Worm (Caenorhabditis elegans) whole organism, late embryonic: Measurements from ENCODE around the gene unc-2.
A peak's percentile ranks its signal among the peaks of the same experiment; 100 is the strongest.

ENCODE experiments used
- C08G9.2 ChIP-seq: sonication (generic microtip); optimal IDR thresholded peaks from 2 replicates; lab custom pipeline; 2016; ENCODE audit warnings: mild to moderate bottlenecking, missing genetic modification characterization, moderate library complexity, missing compliant biosample characterization
- K09A11.1 ChIP-seq: sonication (generic microtip); optimal IDR thresholded peaks from 2 replicates; lab custom pipeline; 2017; ENCODE audit warnings: antibody characterized with exemption, mild to moderate bottlenecking, missing genetic modification characterization, missing compliant biosample characterization; ENCODE audit not compliant: insufficient read depth
- T23F11.4 ChIP-seq: fragments of 200-800 bp; sonication (Bioruptor generic); optimal IDR thresholded peaks from 2 replicates; lab custom pipeline; 2018; ENCODE audit warnings: mild to moderate bottlenecking, missing genetic modification characterization, missing compliant biosample characterization
- Y22D7AL.16 ChIP-seq: sonication (generic microtip); optimal IDR thresholded peaks from 2 replicates; lab custom pipeline; 2016; ENCODE audit warnings: missing genetic modification characterization, missing compliant biosample characterization
- ahr-1 ChIP-seq: sonication (generic microtip); optimal IDR thresholded peaks from 2 replicates; lab custom pipeline; 2016; ENCODE audit warnings: missing genetic modification characterization, missing compliant biosample characterization
- ama-1 ChIP-seq: fragments of 150-350 bp; optimal IDR thresholded peaks from 2 replicates; lab custom pipeline; 2014
- ceh-14 ChIP-seq: sonication (generic microtip); optimal IDR thresholded peaks from 2 replicates; lab custom pipeline; 2016; ENCODE audit warnings: missing genotype, missing genetic modification characterization, missing compliant biosample characterization
- ceh-18 ChIP-seq: sonication (generic microtip); optimal IDR thresholded peaks from 2 replicates; lab custom pipeline; 2016; ENCODE audit warnings: missing genetic modification characterization, missing compliant biosample characterization
- ceh-2 ChIP-seq: sonication (generic microtip); optimal IDR thresholded peaks from 2 replicates; lab custom pipeline; 2016; ENCODE audit warnings: missing genotype, missing genetic modification characterization, missing compliant biosample characterization
- ceh-22 ChIP-seq: sonication (generic microtip); optimal IDR thresholded peaks from 2 replicates; lab custom pipeline; 2017; ENCODE audit warnings: missing biosample characterization, missing genetic modification characterization
- ceh-24 ChIP-seq: sonication (generic microtip); optimal IDR thresholded peaks from 2 replicates; lab custom pipeline; 2016; ENCODE audit warnings: mild to moderate bottlenecking, missing genetic modification characterization, missing compliant biosample characterization
- ceh-34 ChIP-seq: sonication (generic microtip); optimal IDR thresholded peaks from 2 replicates; lab custom pipeline; 2016; ENCODE audit warnings: mild to moderate bottlenecking, missing genetic modification characterization, missing compliant biosample characterization
- dmd-4 ChIP-seq: sonication (generic microtip); optimal IDR thresholded peaks from 2 replicates; lab custom pipeline; 2016; ENCODE audit warnings: borderline replicate concordance, missing genetic modification characterization, missing compliant biosample characterization
- dve-1 ChIP-seq: sonication (generic microtip); optimal IDR thresholded peaks from 2 replicates; lab custom pipeline; 2017; ENCODE audit warnings: antibody characterized with exemption, mild to moderate bottlenecking, missing genetic modification characterization, missing compliant biosample characterization
- elt-4 ChIP-seq: sonication (generic microtip); optimal IDR thresholded peaks from 2 replicates; lab custom pipeline; 2016; ENCODE audit warnings: missing genetic modification characterization, missing compliant biosample characterization
- eyg-1 ChIP-seq: sonication (generic microtip); optimal IDR thresholded peaks from 2 replicates; lab custom pipeline; 2016; ENCODE audit warnings: missing genotype, missing genetic modification characterization, missing compliant biosample characterization
- fax-1 ChIP-seq: sonication (generic microtip); optimal IDR thresholded peaks from 2 replicates; lab custom pipeline; 2016; ENCODE audit warnings: missing genotype, missing genetic modification characterization, missing compliant biosample characterization
- fkh-6 ChIP-seq: sonication (generic microtip); optimal IDR thresholded peaks from 2 replicates; lab custom pipeline; 2016; ENCODE audit warnings: missing genetic modification characterization, missing compliant biosample characterization
- gmeb-2 ChIP-seq: sonication (generic microtip); optimal IDR thresholded peaks from 2 replicates; lab custom pipeline; 2016; ENCODE audit warnings: missing genetic modification characterization, inconsistent platforms, missing compliant biosample characterization
- hlh-13 ChIP-seq: fragments of 200-800 bp; sonication (Bioruptor generic); optimal IDR thresholded peaks from 2 replicates; lab custom pipeline; 2018; ENCODE audit warnings: mild to moderate bottlenecking, missing genetic modification characterization, missing compliant biosample characterization
- hlh-6 ChIP-seq: sonication (generic microtip); optimal IDR thresholded peaks from 2 replicates; lab custom pipeline; 2016; ENCODE audit warnings: missing genotype, missing genetic modification characterization, missing compliant biosample characterization
- hlh-8 ChIP-seq: sonication (generic microtip); optimal IDR thresholded peaks from 2 replicates; lab custom pipeline; 2016; ENCODE audit warnings: missing genotype, missing genetic modification characterization, missing compliant biosample characterization
- lim-6 ChIP-seq: sonication (generic microtip); optimal IDR thresholded peaks from 2 replicates; lab custom pipeline; 2016; ENCODE audit warnings: missing genetic modification characterization, missing compliant biosample characterization
- lin-11 ChIP-seq: fragments of 200-800 bp; sonication (Bioruptor generic); optimal IDR thresholded peaks from 2 replicates; lab custom pipeline; 2018; ENCODE audit warnings: mild to moderate bottlenecking, missing genetic modification characterization, missing compliant biosample characterization
- mec-3 ChIP-seq: sonication (generic microtip); optimal IDR thresholded peaks from 2 replicates; lab custom pipeline; 2016; ENCODE audit warnings: borderline replicate concordance, missing genetic modification characterization, missing compliant biosample characterization
- npax-4 ChIP-seq: sonication (generic microtip); optimal IDR thresholded peaks from 2 replicates; lab custom pipeline; 2016; ENCODE audit warnings: missing genetic modification characterization, missing compliant biosample characterization
- odd-2 ChIP-seq: sonication (generic microtip); optimal IDR thresholded peaks from 2 replicates; lab custom pipeline; 2017; ENCODE audit warnings: antibody characterized with exemption, mild to moderate bottlenecking, missing genetic modification characterization, missing compliant biosample characterization
- pag-3 ChIP-seq: sonication (generic microtip); optimal IDR thresholded peaks from 2 replicates; lab custom pipeline; 2016; ENCODE audit warnings: missing compliant biosample characterization, missing genetic modification characterization, borderline replicate concordance
- pha-2 ChIP-seq: sonication (generic microtip); optimal IDR thresholded peaks from 2 replicates; lab custom pipeline; 2017; ENCODE audit warnings: mild to moderate bottlenecking, missing genetic modification characterization, missing compliant biosample characterization
- pqm-1 ChIP-seq: sonication (generic microtip); optimal IDR thresholded peaks from 2 replicates; lab custom pipeline; 2016; ENCODE audit warnings: missing genetic modification characterization, missing compliant biosample characterization
- rnt-1 ChIP-seq: sonication (generic microtip); optimal IDR thresholded peaks from 2 replicates; lab custom pipeline; 2016; ENCODE audit warnings: missing genetic modification characterization, missing compliant biosample characterization
- sdc-2 ChIP-seq: sonication (generic microtip); optimal IDR thresholded peaks from 2 replicates; lab custom pipeline; 2016; ENCODE audit warnings: missing genotype, missing genetic modification characterization, missing compliant biosample characterization
- sox-2 ChIP-seq: fragments of 200-800 bp; sonication (Bioruptor generic); IDR thresholded peaks from 2 replicates; pipeline ENCODE4 v1.3.6; 2022; ENCODE audit warnings: missing genetic modification reagents, missing genetic modification characterization, missing compliant biosample characterization
- sox-4 ChIP-seq: sonication (generic microtip); optimal IDR thresholded peaks from 2 replicates; lab custom pipeline; 2017; ENCODE audit warnings: mild to moderate bottlenecking, missing genetic modification characterization, inconsistent platforms, missing compliant biosample characterization
- unc-42 ChIP-seq: sonication (generic microtip); optimal IDR thresholded peaks from 2 replicates; lab custom pipeline; 2016; ENCODE audit warnings: missing genotype, missing genetic modification characterization, missing compliant biosample characterization
- unc-55 ChIP-seq: sonication (generic microtip); optimal IDR thresholded peaks from 2 replicates; lab custom pipeline; 2017; ENCODE audit warnings: missing biosample characterization, missing genetic modification reagents, missing genetic modification characterization
- zip-5 ChIP-seq: sonication (generic microtip); optimal IDR thresholded peaks from 2 replicates; lab custom pipeline; 2016; ENCODE audit warnings: missing genetic modification characterization, missing compliant biosample characterization
- ztf-16 ChIP-seq: sonication (generic microtip); optimal IDR thresholded peaks from 2 replicates; lab custom pipeline; 2017; ENCODE audit warnings: missing genetic modification characterization, missing compliant biosample characterization

Gene unc-2

DNA sequence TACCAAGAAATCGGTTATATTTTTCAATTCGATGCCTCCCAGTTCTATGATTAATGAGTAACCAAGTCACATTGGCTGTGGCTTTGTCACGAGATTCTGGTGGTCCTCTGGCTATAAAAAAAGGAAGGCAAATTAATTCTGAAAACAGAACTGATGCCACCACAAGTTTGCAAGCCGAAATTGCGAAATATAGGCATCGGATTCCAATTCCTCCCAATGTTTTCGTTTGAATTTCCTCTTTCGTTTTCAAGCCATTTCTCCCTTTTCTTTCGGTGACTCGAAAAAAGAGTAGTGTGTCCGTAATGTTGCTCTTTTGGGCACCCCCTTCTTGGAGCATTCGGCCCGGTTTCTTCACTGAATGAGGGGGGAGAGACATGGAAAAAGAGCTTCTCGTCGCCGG lies 6.4 kb upstream of the unc-2 start, which contains the start of gene F55F1.2:
F55F1.2 (minus strand) TSS at position 376 of the 400 bp plus-strand sequence.
- TF ChIP-seq unc-42 (tag; lab: Kevin White, UChicago) (peak; percentile 24), ceh-34 (tag; lab: Kevin White, UChicago) (no peak)
- TF ChIP-seq, all 69 proteins: peak for 1

DNA sequence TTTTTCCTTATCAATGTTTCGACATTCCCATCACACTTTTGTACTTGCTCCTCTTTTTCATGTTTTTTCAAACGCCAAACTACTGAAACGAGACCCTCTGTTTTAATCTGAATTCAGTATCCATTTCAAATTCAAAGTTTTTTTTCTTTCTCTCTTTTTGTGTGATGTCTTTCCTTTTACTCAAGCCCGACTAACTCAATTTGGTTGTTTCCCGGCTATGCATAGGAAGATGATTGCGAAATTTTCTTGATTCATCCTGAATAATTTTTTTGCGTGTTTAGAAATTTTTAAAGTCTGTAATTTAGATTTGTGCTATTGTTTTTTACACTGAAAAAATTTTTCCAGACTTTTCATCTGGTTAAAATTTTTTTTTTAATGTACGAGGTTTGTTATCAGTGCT lies 952 bp upstream of the unc-2 start:
- no peak for TF ChIP-seq unc-55 (GFP tag; lab: Kevin White, UChicago)
- TF ChIP-seq ceh-2 (tag; lab: Kevin White, UChicago) = no peak
- TF ChIP-seq unc-42 (tag; lab: Kevin White, UChicago) = peak; percentile 76
- TF ChIP-seq hlh-13 (GFP tag; lab: Kevin White, UChicago) = no peak
- TF ChIP-seq, all 69 proteins: peak for 1

DNA sequence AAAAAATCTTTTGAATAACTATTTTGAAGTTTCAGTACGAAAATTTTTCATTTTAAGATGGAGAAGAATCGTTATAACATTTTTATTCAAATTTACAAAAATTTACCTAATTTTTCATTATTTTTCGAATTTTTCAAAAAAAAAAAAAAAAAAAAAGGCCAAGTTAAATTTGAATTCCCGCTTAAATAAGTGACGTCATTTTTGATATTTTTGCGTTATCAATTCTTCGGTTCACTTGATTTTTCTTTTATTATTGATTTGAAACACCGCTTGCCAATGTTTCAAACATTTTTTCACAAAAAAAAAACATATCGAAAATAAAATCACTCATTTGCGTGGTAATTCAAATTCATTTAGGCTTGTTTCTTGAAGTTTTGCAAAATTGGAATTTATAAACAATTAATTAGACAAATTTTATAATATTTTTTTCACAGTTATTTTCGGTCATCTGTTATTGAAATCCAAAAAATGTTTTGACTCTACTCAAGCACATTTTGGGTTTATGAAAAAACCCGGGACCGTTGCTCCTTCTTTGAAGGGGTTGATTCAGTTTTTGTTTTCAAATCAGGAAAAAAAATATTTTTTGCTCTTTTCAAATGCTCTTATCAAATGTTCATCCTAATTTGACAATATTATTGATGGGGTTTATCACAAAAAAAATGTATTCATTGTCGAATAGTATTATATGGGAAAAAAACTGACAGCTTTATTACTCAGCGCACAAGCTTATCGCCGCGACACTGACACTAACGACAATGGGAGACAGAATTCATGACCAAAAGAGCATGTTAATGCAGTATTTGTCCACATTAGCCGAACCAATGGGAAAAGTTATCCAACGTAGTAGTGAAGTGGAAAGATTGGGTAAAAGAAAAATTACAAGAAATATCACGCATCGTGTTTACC lies 9.0 kb downstream of the unc-2 start:
- TF ChIP-seq Y22D7AL.16 (tag; lab: Kevin White, UChicago) = no peak
- no peak for TF ChIP-seq ama-1 (lab: Kevin White, UChicago)
- TF ChIP-seq zip-5 (tag; lab: Kevin White, UChicago) = no peak
- no peak for TF ChIP-seq dmd-4 (tag; lab: Kevin White, UChicago)
- TF ChIP-seq ceh-22 (tag; lab: Kevin White, UChicago) = no peak
- no peak for TF ChIP-seq pag-3 (tag; lab: Kevin White, UChicago)
- no peak for TF ChIP-seq eyg-1 (tag; lab: Kevin White, UChicago)
- no peak for TF ChIP-seq fkh-6 (tag; lab: Kevin White, UChicago)
- no peak for TF ChIP-seq T23F11.4

ce11 chrX:2752841-2753240 lies 10.5 kb downstream of the unc-2 start:
- no peak for TF ChIP-seq ceh-2 (tag; lab: Kevin White, UChicago)
- TF ChIP-seq hlh-13 (GFP tag; lab: Kevin White, UChicago) = no peak
- no peak for TF ChIP-seq pag-3 (tag; lab: Kevin White, UChicago)
- no peak for TF ChIP-seq ceh-18 (tag; lab: Kevin White, UChicago)
- TF ChIP-seq hlh-6 = no peak
- TF ChIP-seq ceh-34 (tag; lab: Kevin White, UChicago) = no peak
- no peak for TF ChIP-seq Y22D7AL.16 (tag; lab: Kevin White, UChicago)
- TF ChIP-seq gmeb-2 = no peak
- TF ChIP-seq dve-1 (tag; lab: Kevin White, UChicago) = no peak
- no peak for TF ChIP-seq dmd-4 (tag; lab: Kevin White, UChicago)
- TF ChIP-seq ceh-22 (tag; lab: Kevin White, UChicago) = no peak
- TF ChIP-seq elt-4 = no peak
- TF ChIP-seq lim-6 = no peak
- TF ChIP-seq ceh-24 (tag; lab: Kevin White, UChicago) = no peak
- TF ChIP-seq fax-1 (tag; lab: Kevin White, UChicago) = no peak
- TF ChIP-seq sdc-2 (tag; lab: Kevin White, UChicago) = no peak
- TF ChIP-seq ahr-1 (tag; lab: Kevin White, UChicago) = no peak
- no peak for TF ChIP-seq sox-2
- TF ChIP-seq pha-2 (tag; lab: Kevin White, UChicago) = no peak

DNA sequence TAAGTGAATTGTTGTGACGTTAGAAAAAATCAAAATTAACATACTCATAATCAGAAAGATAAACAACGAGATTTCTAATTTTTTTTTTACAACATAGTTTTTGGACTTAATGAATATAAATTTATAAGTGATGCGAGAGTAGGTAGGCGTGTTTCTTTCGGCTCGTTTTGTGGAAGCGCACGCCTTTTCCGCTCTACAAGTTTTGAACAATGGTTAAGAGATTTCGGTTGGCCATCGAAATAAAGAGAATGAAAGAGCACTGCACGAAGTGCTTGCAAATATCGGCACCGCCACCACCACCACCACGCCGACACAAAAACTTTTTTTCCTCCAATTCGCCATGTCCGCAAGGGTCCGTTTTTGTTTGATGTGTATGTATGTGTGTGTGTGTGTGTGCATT lies 14.4 kb downstream of the unc-2 start:
- TF ChIP-seq hlh-8 (tag; lab: Kevin White, UChicago) = no peak
- no peak for TF ChIP-seq sox-4 (tag; lab: Kevin White, UChicago)
- TF ChIP-seq ceh-14 (tag; lab: Kevin White, UChicago) = no peak
- TF ChIP-seq C08G9.2 = no peak
- TF ChIP-seq npax-4 = no peak
- no peak for TF ChIP-seq odd-2 (tag; lab: Kevin White, UChicago)
- no peak for TF ChIP-seq sdc-2 (tag; lab: Kevin White, UChicago)
- no peak for TF ChIP-seq ama-1 (lab: Kevin White, UChicago)
- TF ChIP-seq mec-3 (tag; lab: Kevin White, UChicago) = no peak
- no peak for TF ChIP-seq rnt-1 (tag; lab: Kevin White, UChicago)
- TF ChIP-seq pqm-1 (tag; lab: Kevin White, UChicago) = no peak
- no peak for TF ChIP-seq ztf-16 (tag; lab: Kevin White, UChicago)
- TF ChIP-seq ceh-22 (tag; lab: Kevin White, UChicago) = no peak
- TF ChIP-seq K09A11.1 (tag; lab: Kevin White, UChicago) = no peak
- no peak for TF ChIP-seq lin-11 (tag; lab: Kevin White, UChicago)
- TF ChIP-seq sox-2 = no peak
- no peak for TF ChIP-seq fkh-6 (tag; lab: Kevin White, UChicago)
- no peak for TF ChIP-seq ceh-34 (tag; lab: Kevin White, UChicago)
